Fruit fly (Drosophila melanogaster): ENCODE results near the gene Cyp9f3.

Cyp9f3 gene

DNA sequence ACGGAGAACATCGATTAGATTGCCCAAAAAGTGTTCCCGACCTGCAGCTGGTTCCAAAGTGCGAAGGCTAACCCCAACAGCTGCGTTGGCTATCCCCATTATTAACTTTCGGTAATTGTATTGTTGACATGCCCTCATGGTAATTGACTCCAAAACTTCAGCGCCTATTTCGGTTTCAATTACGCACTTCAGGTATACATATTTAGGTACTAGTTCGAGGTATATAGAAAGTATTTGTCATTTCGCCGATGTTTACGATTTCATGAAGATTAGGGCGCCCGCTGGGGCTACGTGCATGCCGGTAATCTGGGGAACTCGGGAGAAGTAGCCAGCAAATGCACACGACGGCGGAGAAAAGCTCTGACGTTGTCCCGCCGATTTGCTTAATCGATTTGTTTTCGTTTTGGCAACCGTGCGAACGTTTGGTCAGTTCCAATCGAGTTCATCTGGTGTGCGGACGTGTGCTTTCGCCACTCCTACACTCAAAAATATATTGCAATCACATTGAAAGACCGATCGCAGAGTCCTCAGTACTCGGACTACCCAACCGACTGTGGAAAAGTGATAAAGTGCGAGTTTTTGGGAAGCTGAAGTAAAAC, 42.4 kb upstream of the Cyp9f3 start:
- no peak for TF ChIP-seq CG34367 (tag; optimal IDR thresholded peaks at IDR 0.05)
- TF ChIP-seq rn (GFP tag; IDR thresholded peaks at IDR 0.05) = no peak
- TF ChIP-seq CG13204 (GFP tag; optimal IDR thresholded peaks at IDR 0.05) = no peak
- no peak for TF ChIP-seq gl (tag; optimal IDR thresholded peaks at IDR 0.05)
- peak; percentile 20; the same call in 1 of the 2 replicates for TF ChIP-seq Ets98B (GFP tag; IDR thresholded peaks at IDR 0.05)
- TF ChIP-seq CG10348 (GFP tag; IDR thresholded peaks at IDR 0.05) = no peak
- TF ChIP-seq Pif1A (GFP tag; optimal IDR thresholded peaks at IDR 0.05) = no peak
- TF ChIP-seq CG4496 (GFP tag; IDR thresholded peaks at IDR 0.05) = peak; percentile 32; the same call in 1 of the 3 replicates
- TF ChIP-seq CG8159 (tag; optimal IDR thresholded peaks at IDR 0.05) = no peak
- no peak for TF ChIP-seq CG9948 (tag; optimal IDR thresholded peaks at IDR 0.05)
- no peak for TF ChIP-seq CG17806 (tag; optimal IDR thresholded peaks at IDR 0.05)
- no peak for TF ChIP-seq EcR (GFP tag; optimal IDR thresholded peaks at IDR 0.05)
- TF ChIP-seq CG8301 (tag; optimal IDR thresholded peaks at IDR 0.05) = no peak

DNA sequence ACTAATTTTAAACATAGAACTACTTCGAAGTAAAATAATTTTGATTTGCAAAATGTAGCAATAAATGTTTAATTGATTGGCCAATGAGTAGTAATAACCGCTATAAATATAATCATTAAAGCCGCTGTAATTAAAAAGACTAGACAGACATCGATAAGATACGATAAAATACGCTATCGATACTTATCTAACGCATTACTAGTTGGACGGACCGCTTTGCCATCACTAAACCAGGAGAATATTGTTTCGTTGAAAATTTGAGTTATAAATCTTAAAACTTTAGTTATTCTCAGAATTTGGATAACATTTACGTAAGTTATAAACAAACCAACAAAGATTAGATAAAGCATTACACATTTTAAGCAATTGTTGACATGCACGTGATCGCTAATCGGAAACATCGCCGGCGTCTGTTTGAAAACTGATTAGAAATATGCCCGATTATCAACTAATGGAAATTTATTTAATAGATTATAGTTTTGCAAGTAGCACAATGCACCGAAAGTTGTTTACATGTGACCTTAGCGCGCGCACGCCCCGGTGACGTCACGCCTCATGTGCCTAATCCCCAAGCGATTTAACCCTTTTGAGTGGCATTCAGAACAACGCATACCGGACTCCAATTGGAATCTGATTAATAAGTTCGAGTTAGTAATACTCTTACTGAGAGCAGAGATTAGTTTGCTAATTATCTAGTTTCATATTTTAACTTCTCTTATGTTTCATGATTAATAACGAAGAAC, 40.8 kb upstream of the Cyp9f3 start, which contains the start of gene Desat1:
Gene Desat1, plus strand, starts transcription at position 200 of the 743 bp plus-strand sequence.
- TF ChIP-seq EcR (GFP tag; optimal IDR thresholded peaks at IDR 0.05) = peak; percentile 5
- TF ChIP-seq Ets98B (GFP tag; IDR thresholded peaks at IDR 0.05) = no peak

DNA sequence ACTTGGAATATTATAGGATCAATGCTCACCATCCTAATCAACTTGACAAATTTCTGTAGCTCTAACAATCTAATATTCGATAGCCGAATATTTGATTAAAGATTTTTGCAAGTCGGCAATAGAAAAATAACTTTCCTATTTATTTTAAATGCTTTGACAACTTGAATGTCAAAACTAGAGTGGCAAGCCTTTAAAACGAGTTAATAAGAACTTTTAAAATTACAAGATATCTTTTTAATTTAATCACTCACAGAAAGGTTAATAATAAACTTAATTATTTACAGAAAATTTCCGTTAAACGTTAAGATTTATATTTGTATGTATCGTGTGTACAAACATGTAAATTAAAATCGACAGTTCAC, 40.3 kb upstream of the Cyp9f3 start, which contains the start of the genes CG17207 and CG46427:
Gene CG17207, minus strand, starts transcription at position 101 of the 362 bp plus-strand sequence.
Gene CG46427, minus strand, starts transcription at position 101 of the 362 bp plus-strand sequence.
- TF ChIP-seq D1 (tag; optimal IDR thresholded peaks at IDR 0.05) = no peak
- no peak for TF ChIP-seq Ets98B (GFP tag; IDR thresholded peaks at IDR 0.05)
- no peak for TF ChIP-seq CG14655 (GFP tag; optimal IDR thresholded peaks at IDR 0.05)
- TF ChIP-seq fd96Ca (GFP tag; IDR thresholded peaks at IDR 0.05) = no peak
- no peak for TF ChIP-seq rn (GFP tag; IDR thresholded peaks at IDR 0.05)
- no peak for TF ChIP-seq CG17806 (tag; optimal IDR thresholded peaks at IDR 0.05)
- TF ChIP-seq EcR (GFP tag; optimal IDR thresholded peaks at IDR 0.05) = no peak

DNA sequence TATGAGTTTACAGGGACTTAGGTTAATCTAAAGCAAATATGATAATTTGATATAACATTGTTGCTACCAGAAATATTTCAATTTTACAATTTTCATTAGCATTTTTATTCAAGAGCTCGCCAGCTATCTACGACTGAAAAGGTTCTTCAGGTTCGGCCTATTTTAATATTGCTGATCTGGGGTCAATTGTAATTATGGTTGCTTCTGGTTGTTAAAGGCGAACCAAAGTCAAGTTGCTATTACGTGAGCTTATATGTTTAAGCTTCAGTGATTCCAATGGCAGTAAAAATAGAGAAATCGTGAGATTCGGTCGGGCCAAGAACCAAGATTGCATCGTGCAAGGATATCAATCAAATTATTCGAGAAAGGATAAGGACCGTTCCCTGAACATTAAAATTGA, 37.2 kb upstream of the Cyp9f3 start, which contains the start of gene Desat2:
Gene Desat2, plus strand, starts transcription at position 301 of the 400 bp plus-strand sequence.
- TF ChIP-seq D1 (tag; optimal IDR thresholded peaks at IDR 0.05) = no peak
- no peak for TF ChIP-seq CG4496 (GFP tag; IDR thresholded peaks at IDR 0.05)
- TF ChIP-seq CG17806 (tag; optimal IDR thresholded peaks at IDR 0.05) = no peak
- TF ChIP-seq CG32121 (GFP tag; IDR thresholded peaks at IDR 0.05) = no peak
- no peak for TF ChIP-seq CG8301 (tag; optimal IDR thresholded peaks at IDR 0.05)
- TF ChIP-seq EcR (GFP tag; optimal IDR thresholded peaks at IDR 0.05) = no peak
- no peak for TF ChIP-seq fd96Ca (GFP tag; IDR thresholded peaks at IDR 0.05)
- TF ChIP-seq CG8159 (tag; optimal IDR thresholded peaks at IDR 0.05) = no peak
- no peak for TF ChIP-seq CG13204 (GFP tag; optimal IDR thresholded peaks at IDR 0.05)
- no peak for TF ChIP-seq CG15710 (tag; optimal IDR thresholded peaks at IDR 0.05)
- no peak for TF ChIP-seq Pif1A (GFP tag; optimal IDR thresholded peaks at IDR 0.05)
- no peak for TF ChIP-seq CG34367 (tag; optimal IDR thresholded peaks at IDR 0.05)
- no peak for TF ChIP-seq CG14655 (GFP tag; optimal IDR thresholded peaks at IDR 0.05)
- TF ChIP-seq Ets98B (GFP tag; IDR thresholded peaks at IDR 0.05) = no peak
- no peak for TF ChIP-seq Snoo (tag; optimal IDR thresholded peaks at IDR 0.05)

DNA sequence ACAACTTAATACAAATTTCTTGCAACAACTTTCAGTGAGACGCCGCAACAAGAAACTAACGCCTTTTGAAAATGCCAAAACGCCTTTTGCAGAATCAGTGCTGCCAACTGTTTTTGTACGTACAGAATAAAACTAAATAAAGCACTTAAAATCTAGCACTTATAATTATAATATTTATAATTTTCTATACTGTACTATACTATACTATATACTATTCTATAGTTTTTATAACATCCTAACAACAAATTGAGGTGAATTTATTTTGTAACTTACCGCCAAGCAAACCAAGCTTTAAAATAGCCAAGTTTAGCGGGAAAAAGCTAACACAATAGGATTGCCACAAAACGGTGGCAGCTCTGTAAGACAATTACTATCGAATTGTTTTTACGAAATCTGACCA, 35.0 kb upstream of the Cyp9f3 start, which contains the start of the genes Aos1 and Srlp:
Gene Aos1, minus strand, starts transcription at position 59 of the 400 bp plus-strand sequence.
Gene Srlp, plus strand, starts transcription at position 335 of the 400 bp plus-strand sequence.
- TF ChIP-seq Pif1A (GFP tag; optimal IDR thresholded peaks at IDR 0.05) (no peak), Snoo (tag; optimal IDR thresholded peaks at IDR 0.05) (peak; percentile 32), CG34367 (tag; optimal IDR thresholded peaks at IDR 0.05) (no peak), CG17806 (tag; optimal IDR thresholded peaks at IDR 0.05) (peak; percentile 35), CG32121 (GFP tag; IDR thresholded peaks at IDR 0.05) (0 out of 2 replicates have a peak, but pooled peaks have one; percentile 29), CG15710 (tag; optimal IDR thresholded peaks at IDR 0.05) (peak; percentile 63), CG9948 (tag; optimal IDR thresholded peaks at IDR 0.05) (peak; percentile 41)

DNA sequence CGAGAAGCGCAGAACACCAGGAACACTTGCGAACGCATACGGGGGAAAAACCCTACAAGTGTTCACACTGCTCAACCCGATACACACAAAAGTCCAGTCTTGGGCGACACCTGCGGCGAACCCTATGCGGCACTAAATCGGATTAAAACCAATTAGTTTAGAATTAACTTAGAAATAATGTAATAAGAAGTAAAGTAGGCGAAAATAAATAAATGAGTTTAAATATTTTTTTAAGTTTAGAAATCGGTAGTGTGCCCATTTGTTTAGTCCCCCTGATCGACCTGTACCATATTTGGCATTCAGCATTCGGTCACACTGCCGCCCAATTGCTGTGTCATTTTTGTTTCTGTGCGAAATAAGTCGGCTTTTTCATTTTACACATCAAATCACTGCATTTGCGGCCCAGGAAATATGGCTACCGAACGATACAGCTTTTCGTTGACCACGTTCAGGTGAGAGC, 32.3 kb upstream of the Cyp9f3 start, which contains the start of gene Prosalpha2:
Gene Prosalpha2, plus strand, starts transcription at position 292 of the 460 bp plus-strand sequence.
- TF ChIP-seq CG9948 (tag; optimal IDR thresholded peaks at IDR 0.05) = peak; percentile 16
- no peak for TF ChIP-seq CG10348 (GFP tag; IDR thresholded peaks at IDR 0.05)
- peak; percentile 9 for TF ChIP-seq CG15710 (tag; optimal IDR thresholded peaks at IDR 0.05)

DNA sequence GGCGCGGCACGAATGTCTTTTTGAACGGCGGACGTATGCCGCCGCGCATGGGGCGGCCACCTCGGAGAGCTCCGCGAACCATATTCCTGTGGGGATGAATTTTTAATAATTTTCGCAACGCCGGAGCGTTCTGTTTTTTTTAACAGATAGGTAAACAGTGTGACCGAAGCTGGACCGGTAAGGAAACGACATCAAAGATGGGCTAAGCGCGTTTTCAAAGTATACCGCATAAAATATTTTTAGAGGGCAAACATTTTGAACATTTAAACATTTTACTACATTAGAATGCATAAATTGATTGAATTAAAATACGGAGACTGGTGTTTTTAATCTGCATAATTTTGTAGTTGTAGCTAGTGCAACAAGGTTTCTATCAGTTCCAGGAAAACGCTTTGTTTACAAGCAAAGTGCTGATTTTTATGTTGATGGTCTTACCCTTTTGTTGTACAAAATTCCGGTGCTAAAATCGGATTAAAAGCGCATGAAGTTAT, 30.4 kb upstream of the Cyp9f3 start, which contains the start of the genes CG5641 and CG5245:
Gene CG5641, minus strand, starts transcription at position 163 of the 491 bp plus-strand sequence.
Gene CG5245, plus strand, starts transcription at position 441 of the 491 bp plus-strand sequence.
- TF ChIP-seq Pif1B (GFP tag; optimal IDR thresholded peaks at IDR 0.05) (no peak), D1 (tag; optimal IDR thresholded peaks at IDR 0.05) (no peak), gl (tag; optimal IDR thresholded peaks at IDR 0.05) (no peak), CG34367 (tag; optimal IDR thresholded peaks at IDR 0.05) (no peak)
